Worm (Caenorhabditis elegans) whole organism, late embryonic: ENCODE data around the gene F15B9.11.

Source experiments
- F13H6.1 ChIP-seq: sonication (generic microtip); optimal IDR thresholded peaks from 2 replicates; lab custom pipeline; 2016; ENCODE audit warnings: missing genetic modification characterization, missing compliant biosample characterization
- ama-1 ChIP-seq: fragments of 150-350 bp; optimal IDR thresholded peaks from 2 replicates; lab custom pipeline; 2014
- ceh-14 ChIP-seq: sonication (generic microtip); optimal IDR thresholded peaks from 2 replicates; lab custom pipeline; 2016; ENCODE audit warnings: missing genotype, missing genetic modification characterization, missing compliant biosample characterization
- ceh-34 ChIP-seq: sonication (generic microtip); optimal IDR thresholded peaks from 2 replicates; lab custom pipeline; 2016; ENCODE audit warnings: mild to moderate bottlenecking, missing genetic modification characterization, missing compliant biosample characterization
- ceh-48 ChIP-seq: sonication (generic microtip); optimal IDR thresholded peaks from 2 replicates; lab custom pipeline; 2016; ENCODE audit warnings: missing genetic modification characterization, inconsistent platforms, missing compliant biosample characterization
- hlh-8 ChIP-seq: sonication (generic microtip); optimal IDR thresholded peaks from 2 replicates; lab custom pipeline; 2016; ENCODE audit warnings: missing genotype, missing genetic modification characterization, missing compliant biosample characterization
- odd-2 ChIP-seq: sonication (generic microtip); optimal IDR thresholded peaks from 2 replicates; lab custom pipeline; 2017; ENCODE audit warnings: antibody characterized with exemption, mild to moderate bottlenecking, missing genetic modification characterization, missing compliant biosample characterization
- pat-9 ChIP-seq: fragments of 200-800 bp; sonication (Bioruptor generic); optimal IDR thresholded peaks from 2 replicates; lab custom pipeline; 2018; ENCODE audit warnings: mild to moderate bottlenecking, missing genetic modification characterization, moderate library complexity, missing compliant biosample characterization
- pros-1 ChIP-seq: fragments of 150-350 bp; optimal IDR thresholded peaks from 2 replicates; lab custom pipeline; 2014; ENCODE audit warnings: missing biosample characterization, missing genetic modification reagents, missing genetic modification characterization
- rnt-1 ChIP-seq: sonication (generic microtip); optimal IDR thresholded peaks from 2 replicates; lab custom pipeline; 2016; ENCODE audit warnings: missing genetic modification characterization, missing compliant biosample characterization
- tbx-2 ChIP-seq: sonication (generic microtip); optimal IDR thresholded peaks from 2 replicates; lab custom pipeline; 2016; ENCODE audit warnings: missing genetic modification characterization, missing compliant biosample characterization
- unc-86 ChIP-seq: sonication (generic microtip); optimal IDR thresholded peaks from 2 replicates; lab custom pipeline; 2016; ENCODE audit warnings: missing genetic modification characterization, missing compliant biosample characterization

DNA sequence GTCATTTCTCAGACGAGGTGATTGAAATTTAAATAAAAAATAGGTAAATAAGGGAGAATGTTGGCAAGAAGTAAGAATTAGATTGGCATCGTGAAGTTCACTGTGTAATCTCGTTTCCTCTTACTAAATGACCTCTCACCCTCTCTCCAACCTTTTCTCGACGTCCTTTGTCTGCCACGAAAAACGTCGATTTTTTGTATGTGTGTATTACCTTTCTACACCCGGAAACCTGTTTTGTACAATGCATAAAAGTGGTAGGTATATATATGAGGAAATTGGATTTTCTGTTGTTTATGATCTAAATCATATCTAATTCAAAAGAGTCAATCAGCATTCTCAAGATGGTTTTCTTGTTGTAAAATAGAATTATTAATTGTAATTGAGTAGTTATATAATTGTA lies at the start of gene F15B9.11, which contains the start of gene dsl-7:
- TF ChIP-seq rnt-1 (tag; lab: Kevin White, UChicago), result no peak
- no peak for TF ChIP-seq tbx-2 (tag; lab: Kevin White, UChicago)
- TF ChIP-seq unc-86 (tag; lab: Kevin White, UChicago), result no peak
- TF ChIP-seq ceh-14 (tag; lab: Kevin White, UChicago), result no peak
- no peak for TF ChIP-seq ceh-34 (tag; lab: Kevin White, UChicago)
- no peak for TF ChIP-seq ama-1
- TF ChIP-seq ceh-48, result no peak
- TF ChIP-seq pat-9, result no peak
- TF ChIP-seq F13H6.1, result no peak
- no peak for TF ChIP-seq pros-1 (tag; lab: Kevin White, UChicago)
- no peak for TF ChIP-seq hlh-8 (tag; lab: Kevin White, UChicago)
- no peak for TF ChIP-seq odd-2 (tag; lab: Kevin White, UChicago)
